Fruit fly (Drosophila melanogaster): ENCODE measurements around the gene knk.

knk gene

dm6 chr3R:10079267-10079987 lies 46.0 kb downstream of the knk start (continued):
- no peak for TF ChIP-seq sens-2 (GFP tag; IDR thresholded peaks at IDR 0.05)
- TF ChIP-seq CG15514 (GFP tag; optimal IDR thresholded peaks at IDR 0.05): peak; percentile 4
- TF ChIP-seq Ssrp (tag; optimal IDR thresholded peaks at IDR 0.05): peak; percentile 25
- TF ChIP-seq bab2 (GFP tag; optimal IDR thresholded peaks at IDR 0.05): peak; percentile 11
- TF ChIP-seq ftz-f1 (GFP tag; optimal IDR thresholded peaks at IDR 0.05): peak; percentile 52
- TF ChIP-seq Pdp1 (GFP tag; optimal IDR thresholded peaks at IDR 0.05): peak; percentile 17 to 22
- TF ChIP-seq nerfin-2 (GFP tag; IDR thresholded peaks at IDR 0.05; ENCODE audit: partially characterized antibody): no peak; the same call in 1 of the 2 replicates
- peak; percentile 11 for TF ChIP-seq Chrac-16 (GFP tag; optimal IDR thresholded peaks at IDR 0.05)
- TF ChIP-seq eve (GFP tag; optimal IDR thresholded peaks at IDR 0.05): peak in 1 of 2 experiments; percentile 43
- no peak for TF ChIP-seq pnt (GFP tag; optimal IDR thresholded peaks at IDR 0.05)
- no peak for TF ChIP-seq Rfx (GFP tag; IDR thresholded peaks at IDR 0.05)
- no peak for TF ChIP-seq fu2 (GFP tag; optimal IDR thresholded peaks at IDR 0.05)
- TF ChIP-seq Trl (optimal IDR thresholded peaks at IDR 0.05): peak; percentile 55 to 64
- peak; percentile 28 for TF ChIP-seq Trl (GFP tag; optimal IDR thresholded peaks at IDR 0.05)
- peak; percentile 35; the same call in 1 of the 2 replicates for TF ChIP-seq H2.0 (GFP tag; IDR thresholded peaks at IDR 0.05)
- peak; percentile 14; the same call in 1 of the 2 replicates for TF ChIP-seq Rx (GFP tag; IDR thresholded peaks at IDR 0.05)
- no peak for TF ChIP-seq Dref (GFP tag; IDR thresholded peaks at IDR 0.05)
- peak; percentile 15 for TF ChIP-seq CG4820 (GFP tag; optimal IDR thresholded peaks at IDR 0.05)
- TF ChIP-seq ken (GFP tag; IDR thresholded peaks at IDR 0.05): peak; percentile 52; the same call in 1 of the 3 replicates
- no peak for TF ChIP-seq pros (GFP tag; optimal IDR thresholded peaks at IDR 0.05)
- no peak for TF ChIP-seq CG12071 (GFP tag; optimal IDR thresholded peaks at IDR 0.05)
- TF ChIP-seq ind (GFP tag; optimal IDR thresholded peaks at IDR 0.05): peak; percentile 30
- peak; percentile 55 for TF ChIP-seq Ptx1 (GFP tag; IDR thresholded peaks at IDR 0.05)
- peak in 1 of 2 experiments; percentile 4 for TF ChIP-seq dpn (GFP tag; optimal IDR thresholded peaks at IDR 0.05)
- peak; percentile 3 for TF ChIP-seq nom (GFP tag; optimal IDR thresholded peaks at IDR 0.05)
- TF ChIP-seq Dbx (GFP tag; IDR thresholded peaks at IDR 0.05): no peak
- TF ChIP-seq tio (GFP tag; optimal IDR thresholded peaks at IDR 0.05): no peak
- TF ChIP-seq lilli (GFP tag; optimal IDR thresholded peaks at IDR 0.05): no peak
- no peak for TF ChIP-seq jigr1 (GFP tag; IDR thresholded peaks at IDR 0.05)
- peak; percentile 2 for TF ChIP-seq CG16863 (GFP tag; optimal IDR thresholded peaks at IDR 0.05)
- TF ChIP-seq Atf-2 (GFP tag; optimal IDR thresholded peaks at IDR 0.05): peak; percentile 1
- TF ChIP-seq usp (GFP tag; optimal IDR thresholded peaks at IDR 0.05): no peak
- TF ChIP-seq ase (GFP tag; IDR thresholded peaks at IDR 0.05): no peak
- TF ChIP-seq CG11723 (GFP tag; optimal IDR thresholded peaks at IDR 0.05): no peak
- TF ChIP-seq CG18764 (GFP tag; optimal IDR thresholded peaks at IDR 0.05): peak; percentile 9
- TF ChIP-seq CG17912 (GFP tag; optimal IDR thresholded peaks at IDR 0.05): no peak
- no peak for TF ChIP-seq CG9876 (GFP tag; optimal IDR thresholded peaks at IDR 0.05)
- no peak for TF ChIP-seq eyg (GFP tag; optimal IDR thresholded peaks at IDR 0.05)
- TF ChIP-seq CG7745 (tag; optimal IDR thresholded peaks at IDR 0.05): no peak
- peak; percentile 28; the same call in 1 of the 2 replicates for TF ChIP-seq lmd (GFP tag; IDR thresholded peaks at IDR 0.05)
- TF ChIP-seq CG11696 (GFP tag; IDR thresholded peaks at IDR 0.05): peak; percentile 43; the same call in 1 of the 2 replicates
- no peak for TF ChIP-seq pan (optimal IDR thresholded peaks at IDR 0.05)
- no peak for TF ChIP-seq pan (GFP tag; optimal IDR thresholded peaks at IDR 0.05 in 1 of 2, IDR thresholded peaks at IDR 0.05 in 1 of 2)
- no peak for TF ChIP-seq pzg (GFP tag; optimal IDR thresholded peaks at IDR 0.05)
- TF ChIP-seq gem (tag; optimal IDR thresholded peaks at IDR 0.05): peak; percentile 62
- peak; percentile 18 for TF ChIP-seq CG1602 (GFP tag; optimal IDR thresholded peaks at IDR 0.05)
- TF ChIP-seq Eip74EF (GFP tag; optimal IDR thresholded peaks at IDR 0.05): peak in 1 of 2 experiments; percentile 9
- peak; percentile 7 for TF ChIP-seq CG12219 (GFP tag; optimal IDR thresholded peaks at IDR 0.05)
- TF ChIP-seq Hmx (GFP tag; optimal IDR thresholded peaks at IDR 0.05): no peak
- TF ChIP-seq CG3995 (GFP tag; optimal IDR thresholded peaks at IDR 0.05): no peak
- TF ChIP-seq Bteb2 (GFP tag; optimal IDR thresholded peaks at IDR 0.05): no peak

Data from whole organism, embryonic.